Worm (Caenorhabditis elegans) whole organism, L2 larva: ENCODE data around the gene tyr-1.

Experiments
- C34F6.9 ChIP-seq: fragments of 150-350 bp; optimal IDR thresholded peaks from 2 replicates; lab custom pipeline; 2014; ENCODE audit warnings: missing biosample characterization, missing genetic modification characterization
- R02D3.7 ChIP-seq: fragments of 150-350 bp; optimal IDR thresholded peaks from 2 replicates; lab custom pipeline; 2014; ENCODE audit warnings: missing biosample characterization, missing genetic modification characterization
- alr-1 ChIP-seq: fragments of 150-350 bp; optimal IDR thresholded peaks from 2 replicates; lab custom pipeline; 2014; ENCODE audit warnings: missing biosample characterization, missing genetic modification characterization
- aly-2 ChIP-seq: fragments of 150-350 bp; optimal IDR thresholded peaks from 2 replicates; lab custom pipeline; 2014; ENCODE audit warnings: missing biosample characterization, missing genetic modification characterization
- blmp-1 ChIP-seq: sonication (generic microtip); optimal IDR thresholded peaks from 2 replicates; lab custom pipeline; 2017; ENCODE audit warnings: missing genetic modification characterization, mild to moderate bottlenecking, missing compliant biosample characterization, antibody characterized with exemption, moderate library complexity; ENCODE audit not compliant: insufficient read depth
- ceh-82 ChIP-seq: fragments of 150-350 bp; optimal IDR thresholded peaks from 2 replicates; lab custom pipeline; 2014; ENCODE audit warnings: missing biosample characterization, missing genetic modification characterization
- crh-2 ChIP-seq: sonication (generic microtip); optimal IDR thresholded peaks from 2 replicates; lab custom pipeline; 2017; ENCODE audit warnings: missing biosample characterization, missing genetic modification characterization
- dmd-4 ChIP-seq: sonication (generic microtip); optimal IDR thresholded peaks from 2 replicates; lab custom pipeline; 2017; ENCODE audit warnings: missing biosample characterization, missing genetic modification characterization
- egl-27 ChIP-seq: sonication (generic microtip); optimal IDR thresholded peaks from 3 replicates; lab custom pipeline; 2017; ENCODE audit warnings: missing biosample characterization, missing genetic modification reagents, missing genetic modification characterization
- elt-3 ChIP-seq: sonication (generic microtip); optimal IDR thresholded peaks from 2 replicates; lab custom pipeline; 2017; ENCODE audit warnings: missing biosample characterization, missing genetic modification characterization
- fos-1 ChIP-seq: fragments of 150-350 bp; optimal IDR thresholded peaks from 2 replicates; lab custom pipeline; 2014; ENCODE audit warnings: missing biosample characterization, missing genetic modification characterization
- gmeb-1 ChIP-seq: fragments of 150-350 bp; optimal IDR thresholded peaks from 2 replicates; lab custom pipeline; 2014; ENCODE audit warnings: missing biosample characterization, missing genetic modification characterization
- lin-11 ChIP-seq: fragments of 150-350 bp; sonication (generic microtip); optimal IDR thresholded peaks from 2 replicates; lab custom pipeline; 2014; ENCODE audit warnings: missing biosample characterization, missing genetic modification characterization, inconsistent platforms, mixed read lengths
- lin-13 ChIP-seq: fragments of 150-350 bp; optimal IDR thresholded peaks from 2 replicates; lab custom pipeline; 2014; ENCODE audit warnings: missing biosample characterization, missing genetic modification reagents, missing genetic modification characterization
- lsy-2 ChIP-seq, 2 experiments: fragments of 150-350 bp in 1 of 2; sonication (generic microtip) in 1 of 2; optimal IDR thresholded peaks; 2 replicates each; lab custom pipeline; 2014 to 2017; ENCODE audit warnings: missing biosample characterization in 2 of 2, missing genetic modification characterization in 2 of 2
- mab-5 ChIP-seq: fragments of 150-350 bp; optimal IDR thresholded peaks from 2 replicates; lab custom pipeline; 2014; ENCODE audit warnings: missing biosample characterization, missing genetic modification characterization
- mdl-1 ChIP-seq, 2 experiments: fragments of 150-350 bp in 1 of 2; sonication (generic microtip) in 1 of 2; optimal IDR thresholded peaks; 2 replicates each; lab custom pipeline; 2017; ENCODE audit warnings: missing biosample characterization in 2 of 2, missing genetic modification characterization in 2 of 2
- nhr-11 ChIP-seq: fragments of 150-350 bp; optimal IDR thresholded peaks from 2 replicates; lab custom pipeline; 2014; ENCODE audit warnings: missing biosample characterization, missing genetic modification characterization
- nhr-129 ChIP-seq: fragments of 150-350 bp; optimal IDR thresholded peaks from 2 replicates; lab custom pipeline; 2014; ENCODE audit warnings: missing biosample characterization, missing genetic modification characterization
- nhr-21 ChIP-seq: fragments of 150-350 bp; optimal IDR thresholded peaks from 2 replicates; lab custom pipeline; 2014; ENCODE audit warnings: missing biosample characterization, missing genetic modification characterization
- nhr-237 ChIP-seq: fragments of 150-350 bp; optimal IDR thresholded peaks from 2 replicates; lab custom pipeline; 2014; ENCODE audit warnings: missing biosample characterization, missing genetic modification characterization
- nhr-25 ChIP-seq: fragments of 150-350 bp; sonication (generic microtip); optimal IDR thresholded peaks from 3 replicates; lab custom pipeline; 2014; ENCODE audit warnings: missing biosample characterization, missing genetic modification characterization
- nhr-6 ChIP-seq: fragments of 150-350 bp; optimal IDR thresholded peaks from 2 replicates; lab custom pipeline; 2014; ENCODE audit warnings: missing biosample characterization, missing genetic modification characterization
- peb-1 ChIP-seq: fragments of 150-350 bp; optimal IDR thresholded peaks from 2 replicates; lab custom pipeline; 2014; ENCODE audit warnings: missing biosample characterization, missing genetic modification characterization
- sem-4 ChIP-seq: fragments of 150-350 bp; optimal IDR thresholded peaks from 2 replicates; lab custom pipeline; 2014; ENCODE audit warnings: missing biosample characterization, missing genetic modification reagents, missing genetic modification characterization
- skn-1 ChIP-seq: sonication (generic microtip); optimal IDR thresholded peaks from 2 replicates; lab custom pipeline; 2017; ENCODE audit warnings: missing biosample characterization, missing genetic modification characterization
- sma-3 ChIP-seq: sonication (generic microtip); optimal IDR thresholded peaks from 2 replicates; lab custom pipeline; 2016; ENCODE audit warnings: missing genetic modification reagents, missing genetic modification characterization, missing compliant biosample characterization
- sma-9 ChIP-seq, 2 experiments: fragments of 150-350 bp in 1 of 2; sonication (generic microtip) in 1 of 2; optimal IDR thresholded peaks; 2 replicates each; lab custom pipeline; 2014 to 2016; ENCODE audit warnings: missing genetic modification characterization in 2 of 2, mild to moderate bottlenecking in 1 of 2, missing biosample characterization in 1 of 2, missing compliant biosample characterization in 1 of 2, missing genetic modification reagents in 1 of 2, moderate library complexity in 1 of 2
- snpc-4 ChIP-seq: fragments of 150-350 bp; optimal IDR thresholded peaks from 2 replicates; lab custom pipeline; 2014; ENCODE audit warnings: missing biosample characterization, missing genetic modification characterization
- unc-39 ChIP-seq: fragments of 150-350 bp; optimal IDR thresholded peaks from 2 replicates; lab custom pipeline; 2014; ENCODE audit warnings: missing biosample characterization, missing genetic modification characterization
- unc-62 ChIP-seq: fragments of 150-350 bp; optimal IDR thresholded peaks from 2 replicates; lab custom pipeline; 2014; ENCODE audit warnings: missing biosample characterization, missing genetic modification reagents, missing genetic modification characterization
- zag-1 ChIP-seq: fragments of 150-350 bp; optimal IDR thresholded peaks from 2 replicates; lab custom pipeline; 2014; ENCODE audit warnings: missing biosample characterization, missing genetic modification characterization
- ztf-1 ChIP-seq: fragments of 200-800 bp; sonication (Bioruptor generic); conservative IDR thresholded peaks from 2 replicates; pipeline ENCODE4 v1.3.6; 2022; ENCODE audit warnings: missing genetic modification characterization, missing compliant biosample characterization
- ztf-11 ChIP-seq: sonication (generic microtip); optimal IDR thresholded peaks from 2 replicates; lab custom pipeline; 2017; ENCODE audit warnings: missing biosample characterization, missing genetic modification characterization
- ztf-4 ChIP-seq: fragments of 150-350 bp; optimal IDR thresholded peaks from 2 replicates; lab custom pipeline; 2014; ENCODE audit warnings: missing biosample characterization, missing genetic modification characterization

The tyr-1 gene

DNA sequence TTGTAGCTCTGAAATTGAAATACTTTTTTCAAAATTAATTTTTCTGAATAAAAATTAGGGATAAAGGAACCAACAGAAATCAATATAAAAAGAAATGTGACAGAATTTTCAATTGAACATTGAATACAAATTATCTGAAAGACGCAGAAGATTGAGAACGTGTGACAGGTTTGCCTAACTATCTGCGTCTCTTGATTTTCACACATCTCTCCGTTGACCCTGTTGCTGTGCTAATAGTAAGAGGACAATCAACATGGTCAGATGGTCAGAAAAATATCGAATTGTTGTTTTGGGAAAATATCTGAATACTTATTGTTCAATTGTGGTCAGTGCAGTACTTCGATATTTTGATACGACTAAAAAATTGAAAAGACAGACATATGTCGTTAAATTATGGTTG, 38.0 kb downstream of the tyr-1 start, which contains the start of gene ZK688.7:
ZK688.7 (minus strand) TSS at position 14 of the 400 bp plus-strand sequence.
- peak; percentile 4 for TF ChIP-seq fos-1 (tag; lab: Kevin White, UChicago)
- no peak for TF ChIP-seq zag-1 (tag; lab: Kevin White, UChicago)
- TF ChIP-seq peb-1 (tag; lab: Kevin White, UChicago), result no peak
- TF ChIP-seq crh-2 (tag; lab: Kevin White, UChicago), result peak; percentile 13
- TF ChIP-seq C34F6.9 (tag; lab: Kevin White, UChicago), result peak; percentile 51
- TF ChIP-seq ztf-11 (tag; lab: Kevin White, UChicago), result no peak
- peak; percentile 56 for TF ChIP-seq nhr-25 (tag; lab: Kevin White, UChicago)
- TF ChIP-seq elt-3 (tag; lab: Kevin White, UChicago), result no peak
- no peak for TF ChIP-seq alr-1 (tag; lab: Kevin White, UChicago)
- TF ChIP-seq lsy-2 (tag; optimal IDR thresholded peaks at IDR 0.05; lab: Kevin White, UChicago), result peak in 1 of 2 experiments; percentile 38
- TF ChIP-seq nhr-129 (tag; lab: Kevin White, UChicago), result peak; percentile 57
- no peak for TF ChIP-seq gmeb-1 (tag; lab: Kevin White, UChicago)

DNA sequence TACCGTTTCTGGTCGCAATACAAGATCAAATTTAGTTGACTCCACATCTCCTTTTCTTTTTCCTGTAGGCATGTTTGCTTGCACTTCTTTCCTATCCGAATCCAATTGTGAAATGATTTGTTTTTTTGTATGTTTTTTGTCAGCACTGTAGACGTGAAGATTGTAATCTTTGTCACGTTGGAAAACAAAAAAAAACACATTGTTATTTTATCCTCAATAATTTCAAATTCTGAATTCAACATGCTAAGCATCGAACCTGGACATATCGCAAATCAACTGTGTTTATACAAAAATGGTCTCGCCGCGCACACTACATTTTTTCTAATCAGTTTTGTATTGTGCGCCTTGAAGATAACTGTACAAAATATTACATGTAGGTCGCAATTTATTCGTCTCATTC, 39.9 kb downstream of the tyr-1 start, which contains the start of gene ZK688.12:
ZK688.12 (minus strand) TSS at position 101 of the 400 bp plus-strand sequence.
- no peak for TF ChIP-seq ztf-11 (tag; lab: Kevin White, UChicago)

- TF ChIP-seq ztf-4 (tag; lab: Kevin White, UChicago) (no peak), blmp-1 (tag; lab: Kevin White, UChicago) (no peak), ceh-82 (tag; lab: Kevin White, UChicago) (no peak), mdl-1 (tag; optimal IDR thresholded peaks at IDR 0.05; lab: Kevin White, UChicago) (no peak), dmd-4 (tag; lab: Kevin White, UChicago) (no peak)
Measured at ce11 chrIII:7917667-7918066, 44.1 kb downstream of the tyr-1 start, which contains the start of gene gly-3. Gene gly-3, minus strand, starts transcription at chrIII:7917767.

DNA sequence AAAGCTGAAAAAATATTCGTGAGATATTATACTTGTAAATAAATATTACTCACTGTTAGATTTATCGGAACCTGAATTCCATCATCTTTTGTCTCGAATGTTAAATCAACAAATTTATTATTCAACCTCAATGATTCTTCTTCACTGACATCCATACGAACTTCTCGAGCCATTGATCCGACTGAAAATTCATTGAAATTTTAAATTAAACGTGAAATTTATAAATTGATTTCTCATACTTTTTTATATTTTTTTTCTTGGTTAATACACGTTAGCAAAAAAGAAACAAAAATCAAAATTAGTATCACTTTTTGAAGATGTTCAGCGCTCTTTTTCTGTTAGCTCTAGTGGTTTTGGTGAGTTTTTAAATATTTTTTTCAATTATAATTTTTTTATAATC, 46.2 kb downstream of the tyr-1 start, which contains the start of gene C29E4.14:
C29E4.14 (plus strand) TSS at position 301 of the 400 bp plus-strand sequence.
- TF ChIP-seq ztf-1 (no peak), unc-62 (no peak)
- TF ChIP-seq, all 48 proteins: peak for 0

DNA sequence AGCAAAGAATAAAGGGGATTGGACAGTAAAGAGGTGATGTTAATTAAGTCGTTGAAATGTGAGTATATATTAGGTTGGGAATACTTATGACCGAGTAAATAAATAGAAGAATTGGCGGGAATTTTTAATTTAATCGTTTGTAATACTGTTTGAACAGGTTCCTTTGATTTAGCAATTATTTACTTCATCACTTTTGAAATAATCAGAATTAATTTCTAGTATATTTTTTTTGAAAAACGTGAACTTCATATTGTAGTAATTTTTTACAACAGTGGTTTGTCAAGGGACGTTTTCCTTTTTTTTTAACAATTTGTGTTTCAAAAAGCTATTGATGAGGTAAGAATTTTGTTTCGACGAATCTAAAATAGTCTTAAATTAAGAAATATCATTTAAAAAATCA, 48.6 kb downstream of the tyr-1 start, which contains the start of gene C29E4.17:
C29E4.17 (plus strand) TSS at position 301 of the 400 bp plus-strand sequence.
- TF ChIP-seq ztf-4 (tag; lab: Kevin White, UChicago), result no peak
- TF ChIP-seq sma-9 (GFP tag; optimal IDR thresholded peaks at IDR 0.05; lab: Kevin White, UChicago), result no peak
- TF ChIP-seq sma-9 (tag; optimal IDR thresholded peaks at IDR 0.05; lab: Kevin White, UChicago), result no peak
- TF ChIP-seq R02D3.7, result no peak
- no peak for TF ChIP-seq unc-39 (tag; lab: Kevin White, UChicago)
- TF ChIP-seq sem-4 (tag; lab: Kevin White, UChicago), result no peak
- TF ChIP-seq ceh-82 (tag; lab: Kevin White, UChicago), result no peak
- TF ChIP-seq mab-5 (tag; lab: Kevin White, UChicago), result no peak
- TF ChIP-seq alr-1 (tag; lab: Kevin White, UChicago), result no peak
- TF ChIP-seq lin-13 (GFP tag; lab: Kevin White, UChicago), result no peak
- no peak for TF ChIP-seq egl-27 (tag; lab: Kevin White, UChicago)
- TF ChIP-seq lin-11 (tag; lab: Kevin White, UChicago), result no peak
- no peak for TF ChIP-seq skn-1 (tag; lab: Kevin White, UChicago)
- TF ChIP-seq fos-1 (tag; lab: Kevin White, UChicago), result no peak
- no peak for TF ChIP-seq nhr-11 (tag; lab: Kevin White, UChicago)
- TF ChIP-seq elt-3 (tag; lab: Kevin White, UChicago), result no peak
- no peak for TF ChIP-seq nhr-21 (tag; lab: Kevin White, UChicago)
- no peak for TF ChIP-seq crh-2 (tag; lab: Kevin White, UChicago)
- no peak for TF ChIP-seq nhr-25 (tag; lab: Kevin White, UChicago)
- no peak for TF ChIP-seq zag-1 (tag; lab: Kevin White, UChicago)

DNA sequence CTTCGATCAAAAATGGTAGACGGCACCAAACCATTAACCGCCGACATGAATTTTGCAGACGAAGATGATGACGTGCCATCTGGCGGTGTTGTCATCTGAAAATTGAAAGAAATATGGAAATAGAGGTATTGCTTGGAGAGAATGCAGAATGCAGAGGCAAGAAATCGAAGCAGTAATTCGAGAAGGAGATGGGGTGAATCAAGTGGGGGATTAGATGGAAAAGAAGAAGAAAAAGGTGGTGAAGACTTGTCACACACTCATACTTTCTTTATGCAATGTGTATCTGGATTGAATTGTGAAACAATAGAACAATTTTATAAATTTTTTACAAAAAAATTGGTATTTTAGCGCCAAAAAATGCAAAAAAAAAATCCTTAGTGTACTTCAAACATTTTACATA, 51.2 kb downstream of the tyr-1 start, which contains the start of gene tag-250:
tag-250 (minus strand) TSS at position 101 of the 400 bp plus-strand sequence.
- TF ChIP-seq zag-1 (tag; lab: Kevin White, UChicago), result no peak
- no peak for TF ChIP-seq sma-9 (GFP tag; optimal IDR thresholded peaks at IDR 0.05; lab: Kevin White, UChicago)
- no peak for TF ChIP-seq sma-9 (tag; optimal IDR thresholded peaks at IDR 0.05; lab: Kevin White, UChicago)
- TF ChIP-seq nhr-6, result no peak
- TF ChIP-seq unc-62, result no peak
- TF ChIP-seq nhr-21 (tag; lab: Kevin White, UChicago), result no peak
- TF ChIP-seq gmeb-1 (tag; lab: Kevin White, UChicago), result no peak
- no peak for TF ChIP-seq snpc-4 (tag; lab: Kevin White, UChicago)
- no peak for TF ChIP-seq mdl-1 (tag; optimal IDR thresholded peaks at IDR 0.05; lab: Kevin White, UChicago)
- TF ChIP-seq aly-2 (tag; lab: Kevin White, UChicago), result no peak
- no peak for TF ChIP-seq nhr-237 (tag; lab: Kevin White, UChicago)
- no peak for TF ChIP-seq sma-3 (GFP tag; lab: Kevin White, UChicago)
